Fruit fly (Drosophila melanogaster): ENCODE results near the gene CG44001.

DNA sequence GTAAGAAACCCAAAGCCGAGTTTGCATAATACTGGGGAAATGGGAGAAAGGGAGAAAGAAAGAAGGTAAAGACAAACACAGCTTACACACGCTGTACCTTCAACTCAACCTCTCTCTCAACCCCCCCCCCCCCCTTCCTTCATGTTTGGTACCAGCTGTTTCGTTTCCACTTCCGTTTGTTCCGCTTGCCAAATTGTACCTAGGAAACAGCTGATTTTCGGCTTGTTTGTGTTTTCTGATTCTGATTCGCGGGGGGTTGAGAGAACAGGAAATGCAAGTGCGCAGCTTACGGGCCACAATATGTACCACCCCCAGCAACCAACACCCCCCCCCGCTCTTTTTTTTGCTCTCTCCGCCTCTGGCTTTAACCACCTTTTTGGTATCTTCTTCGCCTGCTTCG, 20.9 kb downstream of the CG44001 start:
- TF ChIP-seq EcR (GFP tag; optimal IDR thresholded peaks at IDR 0.05) (no peak), usp (GFP tag; optimal IDR thresholded peaks at IDR 0.05) (no peak)
